Worm (Caenorhabditis elegans) whole organism, L3 larva: ENCODE results near the gene rps-23.

Source experiments
- R02D3.7 ChIP-seq: fragments of 150-350 bp; optimal IDR thresholded peaks from 2 replicates; lab custom pipeline; 2014; ENCODE audit warnings: missing biosample characterization, missing genetic modification characterization
- ZK546.5 ChIP-seq: sonication (generic microtip); optimal IDR thresholded peaks from 2 replicates; lab custom pipeline; 2017; ENCODE audit warnings: missing biosample characterization, missing genetic modification characterization
- aly-2 ChIP-seq: fragments of 150-350 bp; optimal IDR thresholded peaks from 2 replicates; lab custom pipeline; 2014; ENCODE audit warnings: missing biosample characterization, missing genetic modification characterization
- ama-1 ChIP-seq: fragments of 150-350 bp; optimal IDR thresholded peaks from 2 replicates; lab custom pipeline; 2018
- ceh-16 ChIP-seq: sonication (generic microtip); optimal IDR thresholded peaks from 2 replicates; lab custom pipeline; 2017; ENCODE audit warnings: missing biosample characterization, missing genetic modification characterization
- ceh-28 ChIP-seq: fragments of 150-350 bp; optimal IDR thresholded peaks from 2 replicates; lab custom pipeline; 2014; ENCODE audit warnings: missing biosample characterization, missing genetic modification reagents, missing genetic modification characterization
- ceh-82 ChIP-seq: fragments of 150-350 bp; optimal IDR thresholded peaks from 2 replicates; lab custom pipeline; 2014; ENCODE audit warnings: missing biosample characterization, missing genetic modification characterization
- ceh-9 ChIP-seq: sonication (generic microtip); optimal IDR thresholded peaks from 2 replicates; lab custom pipeline; 2018; ENCODE audit warnings: missing biosample characterization, missing genetic modification characterization
- daf-12 ChIP-seq: fragments of 150-350 bp; optimal IDR thresholded peaks from 2 replicates; lab custom pipeline; 2014; ENCODE audit warnings: missing biosample characterization, missing genetic modification reagents, missing genetic modification characterization
- egl-27 ChIP-seq: sonication (generic microtip); optimal IDR thresholded peaks from 4 replicates; lab custom pipeline; 2017; ENCODE audit warnings: missing biosample characterization, missing genetic modification reagents, missing genetic modification characterization
- egl-5 ChIP-seq: fragments of 150-350 bp; optimal IDR thresholded peaks from 2 replicates; lab custom pipeline; 2017; ENCODE audit warnings: missing biosample characterization, missing genetic modification reagents, missing genetic modification characterization, inconsistent platforms
- elt-1 ChIP-seq: fragments of 150-350 bp; optimal IDR thresholded peaks from 2 replicates; lab custom pipeline; 2014; ENCODE audit warnings: missing biosample characterization, missing genetic modification characterization
- elt-2 ChIP-seq: sonication (generic microtip); optimal IDR thresholded peaks from 2 replicates; lab custom pipeline; 2016; ENCODE audit warnings: missing genetic modification reagents, mild to moderate bottlenecking, missing genetic modification characterization, missing compliant biosample characterization
- elt-3 ChIP-seq, 3 experiments: fragments of 150-350 bp in 1 of 3; sonication (generic microtip) in 2 of 3; optimal IDR thresholded peaks; 2 replicates in 2 of 3; 4 replicates in 1 of 3; lab custom pipeline; 2014 to 2017; ENCODE audit warnings: missing biosample characterization in 3 of 3, missing genetic modification characterization in 3 of 3
- eor-1 ChIP-seq, 2 experiments: fragments of 150-350 bp; optimal IDR thresholded peaks; 2 replicates each; lab custom pipeline; 2014 to 2018; ENCODE audit warnings: missing biosample characterization in 2 of 2, missing genetic modification characterization in 2 of 2
- fkh-10 ChIP-seq: sonication (generic microtip); optimal IDR thresholded peaks from 2 replicates; lab custom pipeline; 2017; ENCODE audit warnings: missing biosample characterization, missing genetic modification reagents, missing genetic modification characterization
- fkh-2 ChIP-seq: fragments of 150-350 bp; optimal IDR thresholded peaks from 2 replicates; lab custom pipeline; 2014; ENCODE audit warnings: missing biosample characterization, missing genetic modification reagents, missing genetic modification characterization
- fos-1 ChIP-seq: fragments of 150-350 bp; optimal IDR thresholded peaks from 2 replicates; lab custom pipeline; 2014; ENCODE audit warnings: missing biosample characterization, missing genetic modification characterization
- hmg-11 ChIP-seq: sonication (generic microtip); optimal IDR thresholded peaks from 2 replicates; lab custom pipeline; 2016; ENCODE audit warnings: missing genetic modification characterization, missing compliant biosample characterization
- jun-1 ChIP-seq: fragments of 150-350 bp; optimal IDR thresholded peaks from 2 replicates; lab custom pipeline; 2014; ENCODE audit warnings: missing biosample characterization, missing genetic modification reagents, missing genetic modification characterization
- lin-15B ChIP-seq: fragments of 150-350 bp; optimal IDR thresholded peaks from 2 replicates; lab custom pipeline; 2014; ENCODE audit warnings: missing biosample characterization, missing genetic modification characterization
- lin-39 ChIP-seq: fragments of 150-350 bp; optimal IDR thresholded peaks from 2 replicates; lab custom pipeline; 2018; ENCODE audit warnings: missing biosample characterization, missing genetic modification reagents, missing genetic modification characterization
- lsy-12 ChIP-seq: sonication (generic microtip); optimal IDR thresholded peaks from 2 replicates; lab custom pipeline; 2016; ENCODE audit warnings: mild to moderate bottlenecking, missing genetic modification characterization, missing compliant biosample characterization
- mdl-1 ChIP-seq: fragments of 150-350 bp; optimal IDR thresholded peaks from 2 replicates; lab custom pipeline; 2014; ENCODE audit warnings: missing biosample characterization, missing genetic modification characterization
- mml-1 ChIP-seq: fragments of 150-350 bp; sonication (generic microtip); optimal IDR thresholded peaks from 3 replicates; lab custom pipeline; 2014; ENCODE audit warnings: missing biosample characterization, missing genetic modification characterization
- nfya-1 ChIP-seq: sonication (generic microtip); optimal IDR thresholded peaks from 2 replicates; lab custom pipeline; 2017; ENCODE audit warnings: missing genetic modification characterization, mild to moderate bottlenecking, missing compliant biosample characterization, antibody characterized with exemption, moderate library complexity; ENCODE audit not compliant: insufficient read depth
- nhr-11 ChIP-seq: fragments of 150-350 bp; optimal IDR thresholded peaks from 2 replicates; lab custom pipeline; 2014; ENCODE audit warnings: missing biosample characterization, missing genetic modification characterization
- nhr-12 ChIP-seq: fragments of 150-350 bp; optimal IDR thresholded peaks from 2 replicates; lab custom pipeline; 2014; ENCODE audit warnings: missing biosample characterization, missing genetic modification characterization
- nhr-23 ChIP-seq: fragments of 150-350 bp; optimal IDR thresholded peaks from 2 replicates; lab custom pipeline; 2014; ENCODE audit warnings: missing biosample characterization, missing genetic modification reagents, missing genetic modification characterization
- nhr-237 ChIP-seq: fragments of 150-350 bp; optimal IDR thresholded peaks from 2 replicates; lab custom pipeline; 2014; ENCODE audit warnings: missing biosample characterization, missing genetic modification characterization
- nhr-25 ChIP-seq: sonication (generic microtip); optimal IDR thresholded peaks from 2 replicates; lab custom pipeline; 2017; ENCODE audit warnings: missing biosample characterization, missing genetic modification characterization
- nhr-28 ChIP-seq: fragments of 150-350 bp; optimal IDR thresholded peaks from 2 replicates; lab custom pipeline; 2014; ENCODE audit warnings: missing biosample characterization, missing genetic modification characterization
- nhr-43 ChIP-seq: sonication (generic microtip); optimal IDR thresholded peaks from 2 replicates; lab custom pipeline; 2016; ENCODE audit warnings: mild to moderate bottlenecking, missing genetic modification characterization, missing compliant biosample characterization; ENCODE audit not compliant: poor library complexity, severe bottlenecking
- nhr-67 ChIP-seq: fragments of 150-350 bp; optimal IDR thresholded peaks from 2 replicates; lab custom pipeline; 2014; ENCODE audit warnings: missing biosample characterization, missing genetic modification characterization
- nhr-76 ChIP-seq: fragments of 150-350 bp; sonication (generic microtip); optimal IDR thresholded peaks from 5 replicates; lab custom pipeline; 2014; ENCODE audit warnings: missing biosample characterization, missing genetic modification characterization
- nhr-77 ChIP-seq: fragments of 150-350 bp; optimal IDR thresholded peaks from 2 replicates; lab custom pipeline; 2014; ENCODE audit warnings: missing biosample characterization, missing genetic modification characterization
- pha-4 ChIP-seq: fragments of 150-350 bp; optimal IDR thresholded peaks from 2 replicates; lab custom pipeline; 2014; ENCODE audit warnings: missing biosample characterization, missing genetic modification reagents, missing genetic modification characterization
- pqm-1 ChIP-seq: fragments of 150-350 bp; optimal IDR thresholded peaks from 2 replicates; lab custom pipeline; 2017; ENCODE audit warnings: missing biosample characterization, missing genetic modification characterization, inconsistent platforms
- sea-2 ChIP-seq: fragments of 150-350 bp; sonication (generic microtip); optimal IDR thresholded peaks from 4 replicates; lab custom pipeline; 2014; ENCODE audit warnings: missing biosample characterization, missing genetic modification reagents, missing genetic modification characterization
- skn-1 ChIP-seq: fragments of 150-350 bp; optimal IDR thresholded peaks from 2 replicates; lab custom pipeline; 2014; ENCODE audit warnings: missing biosample characterization, missing genetic modification characterization
- snpc-4 ChIP-seq: fragments of 150-350 bp; optimal IDR thresholded peaks from 2 replicates; lab custom pipeline; 2014; ENCODE audit warnings: missing biosample characterization, missing genetic modification characterization
- tbx-2 ChIP-seq: sonication (generic microtip); optimal IDR thresholded peaks from 2 replicates; lab custom pipeline; 2016; ENCODE audit warnings: mild to moderate bottlenecking, missing genetic modification characterization, missing compliant biosample characterization
- unc-39 ChIP-seq: sonication (generic microtip); optimal IDR thresholded peaks from 4 replicates; lab custom pipeline; 2017; ENCODE audit warnings: missing biosample characterization, missing genetic modification characterization
- unc-62 ChIP-seq: fragments of 150-350 bp; sonication (generic microtip); optimal IDR thresholded peaks from 4 replicates; lab custom pipeline; 2014; ENCODE audit warnings: missing biosample characterization, missing genetic modification reagents, missing genetic modification characterization
- zag-1 ChIP-seq: fragments of 150-350 bp; optimal IDR thresholded peaks from 2 replicates; lab custom pipeline; 2014; ENCODE audit warnings: missing biosample characterization, missing genetic modification characterization
- ztf-11 ChIP-seq: fragments of 150-350 bp; optimal IDR thresholded peaks from 2 replicates; lab custom pipeline; 2014; ENCODE audit warnings: missing biosample characterization, missing genetic modification characterization
- ztf-4 ChIP-seq: fragments of 150-350 bp; optimal IDR thresholded peaks from 2 replicates; lab custom pipeline; 2014; ENCODE audit warnings: missing biosample characterization, missing genetic modification characterization

rps-23 gene

ce11 chrIV:12371879-12372278 lies 19.0 kb downstream of the rps-23 start, which contains the start of gene wdr-46:
TSS of gene wdr-46 (plus strand) at chrIV:12372253.
- TF ChIP-seq tbx-2 (tag; lab: Kevin White, UChicago) (peak; percentile 54), unc-39 (tag; lab: Kevin White, UChicago) (no peak), elt-3 (tag; optimal IDR thresholded peaks at IDR 0.05; lab: Kevin White, UChicago) (no peak), egl-27 (tag; lab: Kevin White, UChicago) (peak; percentile 33), hmg-11 (no peak), snpc-4 (tag; lab: Kevin White, UChicago) (no peak), aly-2 (tag; lab: Kevin White, UChicago) (no peak), nhr-25 (tag; lab: Kevin White, UChicago) (peak; percentile 72), nhr-23 (tag; lab: Kevin White, UChicago) (peak; percentile 82), lin-39 (peak; percentile 40), fkh-2 (tag; lab: Kevin White, UChicago) (no peak), nhr-76 (no peak), unc-62 (no peak), jun-1 (tag; lab: Kevin White, UChicago) (peak; percentile 71), mdl-1 (tag; lab: Kevin White, UChicago) (no peak), daf-12 (tag; lab: Kevin White, UChicago) (no peak), fkh-10 (GFP tag; lab: Kevin White, UChicago) (no peak), nhr-237 (no peak), ceh-82 (tag; lab: Kevin White, UChicago) (peak; percentile 62), skn-1 (peak; percentile 7), elt-1 (tag; lab: Kevin White, UChicago) (peak; percentile 19), nhr-77 (tag; lab: Kevin White, UChicago) (peak; percentile 37), zag-1 (tag; lab: Kevin White, UChicago) (no peak), ceh-9 (tag; lab: Kevin White, UChicago) (no peak), eor-1 (tag; optimal IDR thresholded peaks at IDR 0.05; lab: Kevin White, UChicago) (no peak), ZK546.5 (tag; lab: Kevin White, UChicago) (peak; percentile 38), lsy-12 (peak; percentile 64), nhr-12 (tag; lab: Kevin White, UChicago) (no peak), ceh-28 (tag; lab: Kevin White, UChicago) (peak; percentile 62), nhr-43 (tag; lab: Kevin White, UChicago) (peak; percentile 87), nhr-11 (tag; lab: Kevin White, UChicago) (no peak), fos-1 (tag; lab: Kevin White, UChicago) (no peak), ztf-4 (tag; lab: Kevin White, UChicago) (no peak), R02D3.7 (tag; lab: Kevin White, UChicago) (peak; percentile 80), nfya-1 (peak; percentile 95), nhr-28 (no peak), mml-1 (tag; lab: Kevin White, UChicago) (no peak), ztf-11 (tag; lab: Kevin White, UChicago) (no peak), sea-2 (no peak), ceh-16 (tag; lab: Kevin White, UChicago) (no peak), pha-4 (tag; lab: Kevin White, UChicago) (peak; percentile 87), lin-15B (tag; lab: Kevin White, UChicago) (peak; percentile 79), pqm-1 (tag; lab: Kevin White, UChicago) (peak; percentile 57), nhr-67 (tag; lab: Kevin White, UChicago) (no peak), ama-1 (lab: Kevin White, UChicago) (peak; percentile 77), elt-2 (peak; percentile 38), egl-5 (tag; lab: Kevin White, UChicago) (peak; percentile 31)
